Comparison of ENCODE assay signal across 1 worm cellular context in genomic region chrIII:620204-620718, ce11.
TF ChIP-seq lines count a peak whose summit lies in the region.

TSS of gene T19C3.4 (minus strand) at chrIII:620254.

TF ChIP-seq in whole organism, L1 larva, 84 proteins besides CTCF, POLR2A, EP300 and RAD21 (continued from another document):
- TF ChIP-seq nhr-11 (tag; optimal IDR thresholded peaks at IDR 0.05; lab: Kevin White, UChicago) (no peak), nhr-84 (tag; optimal IDR thresholded peaks at IDR 0.05; lab: Kevin White, UChicago) (no peak), ces-1 (GFP tag; optimal IDR thresholded peaks at IDR 0.05; lab: Kevin White, UChicago) (no peak), pag-3 (tag; optimal IDR thresholded peaks at IDR 0.05; lab: Kevin White, UChicago; ENCODE audit: borderline replicate concordance, insufficient read depth) (no peak), lin-14 (GFP tag; optimal IDR thresholded peaks at IDR 0.05; lab: Kevin White, UChicago) (no peak), blmp-1 (tag; optimal IDR thresholded peaks at IDR 0.05; lab: Kevin White, UChicago) (no peak), lin-35 (GFP tag; optimal IDR thresholded peaks at IDR 0.05; lab: Kevin White, UChicago) (peak in 1 of 2 experiments; percentile 52), irx-1 (tag; optimal IDR thresholded peaks at IDR 0.05; lab: Kevin White, UChicago) (no peak), snu-23 (GFP tag; optimal IDR thresholded peaks at IDR 0.05; lab: Kevin White, UChicago) (peak; percentile 16), nhr-47 (tag; optimal IDR thresholded peaks at IDR 0.05; lab: Kevin White, UChicago) (no peak), mep-1 (tag; optimal IDR thresholded peaks at IDR 0.05; lab: Kevin White, UChicago) (no peak), elt-3 (tag; optimal IDR thresholded peaks at IDR 0.05; lab: Kevin White, UChicago) (no peak), C16A3.4 (tag; optimal IDR thresholded peaks at IDR 0.05; lab: Kevin White, UChicago) (no peak), swsn-7 (tag; optimal IDR thresholded peaks at IDR 0.05; lab: Kevin White, UChicago) (no peak), Y116A8C.19 (tag; optimal IDR thresholded peaks at IDR 0.05; lab: Kevin White, UChicago; ENCODE audit: borderline replicate concordance) (no peak), unc-62 (GFP tag; optimal IDR thresholded peaks at IDR 0.05; lab: Kevin White, UChicago) (no peak), hlh-17 (GFP tag; optimal IDR thresholded peaks at IDR 0.05; lab: Kevin White, UChicago; ENCODE audit: borderline replicate concordance) (no peak), ceh-90 (tag; optimal IDR thresholded peaks at IDR 0.05; lab: Kevin White, UChicago) (no peak), lin-15B (tag; optimal IDR thresholded peaks at IDR 0.05; lab: Kevin White, UChicago) (no peak), nhr-19 (GFP tag; conservative IDR thresholded peaks at IDR 0.05; lab: Robert Waterston, UW) (no peak; the same call in 1 of the 2 replicates), lsy-2 (tag; optimal IDR thresholded peaks at IDR 0.05; lab: Kevin White, UChicago) (peak in 1 of 2 experiments; percentile 19), isw-1 (GFP tag; IDR thresholded peaks at IDR 0.05; lab: Robert Waterston, UW) (no peak), efl-1 (optimal IDR thresholded peaks at IDR 0.05; lab: Kevin White, UChicago) (no peak), efl-1 (GFP tag; optimal IDR thresholded peaks at IDR 0.05 in 1 of 2; lab: Kevin White, UChicago) (peak in 1 of 2 experiments; percentile 35), C34B4.2 (tag; optimal IDR thresholded peaks at IDR 0.05; lab: Kevin White, UChicago) (no peak), nhr-237 (tag; optimal IDR thresholded peaks at IDR 0.05; lab: Kevin White, UChicago) (no peak), jun-1 (tag; optimal IDR thresholded peaks at IDR 0.05; lab: Kevin White, UChicago) (no peak), elt-2 (tag; optimal IDR thresholded peaks at IDR 0.05; lab: Kevin White, UChicago) (peak; percentile 27)
